Worm (Caenorhabditis elegans) whole organism, midembryonic: ENCODE measurements around the gene C05E4.7.

Experiments
- T22C8.4 ChIP-seq: fragments of 200-800 bp; sonication (Bioruptor generic); IDR thresholded peaks from 2 replicates; pipeline ENCODE4 v1.3.6; 2022; ENCODE audit warnings: missing genetic modification characterization, missing compliant biosample characterization
- cog-1 ChIP-seq: sonication (generic microtip); optimal IDR thresholded peaks from 2 replicates; lab custom pipeline; 2016; ENCODE audit warnings: missing genetic modification characterization, missing compliant biosample characterization
- flt-1 ChIP-seq: fragments of 200-800 bp; sonication (Bioruptor generic); IDR thresholded peaks from 2 replicates; pipeline ENCODE4 v1.3.6; 2022; ENCODE audit warnings: missing genetic modification characterization, missing compliant biosample characterization
- klf-2 ChIP-seq: fragments of 200-800 bp; sonication (Bioruptor generic); conservative IDR thresholded peaks from 2 replicates; pipeline ENCODE4 v1.3.6; 2022; ENCODE audit warnings: missing genetic modification reagents, missing genetic modification characterization, missing compliant biosample characterization
- med-1 ChIP-seq: sonication (generic microtip); optimal IDR thresholded peaks from 2 replicates; lab custom pipeline; 2017; ENCODE audit warnings: missing genetic modification characterization, mild to moderate bottlenecking, missing compliant biosample characterization, antibody characterized with exemption, missing genetic modification reagents; ENCODE audit not compliant: insufficient read depth
- ref-1 ChIP-seq: fragments of 200-800 bp; sonication (Bioruptor generic); conservative IDR thresholded peaks from 2 replicates; pipeline ENCODE4 v1.3.6; 2022; ENCODE audit warnings: missing genetic modification reagents, missing genetic modification characterization, missing compliant biosample characterization
- tab-1 ChIP-seq: fragments of 200-800 bp; sonication (Bioruptor generic); IDR thresholded peaks from 2 replicates; pipeline ENCODE4 v1.3.6; 2022; ENCODE audit warnings: missing genetic modification characterization, missing compliant biosample characterization
- ztf-23 ChIP-seq: fragments of 200-800 bp; sonication (Bioruptor generic); IDR thresholded peaks from 2 replicates; pipeline ENCODE4 v1.3.6; 2022; ENCODE audit warnings: missing genetic modification reagents, missing genetic modification characterization, missing compliant biosample characterization
- ztf-29 ChIP-seq: fragments of 200-800 bp; sonication (Bioruptor generic); IDR thresholded peaks from 2 replicates; pipeline ENCODE4 v1.3.6; 2022; ENCODE audit warnings: missing genetic modification reagents, missing genetic modification characterization, missing compliant biosample characterization

Gene C05E4.7

ce11 chrV:708808-709207 is 33.1 kb upstream of the C05E4.7 start, which contains the start of gene srbc-39:
TSS of gene srbc-39 (plus strand) at chrV:709108.
- no peak for TF ChIP-seq flt-1 (GFP tag; lab: Robert Waterston, UW)
- no peak for TF ChIP-seq T22C8.4 (GFP tag; lab: Robert Waterston, UW)
- TF ChIP-seq ztf-29 (GFP tag; lab: Robert Waterston, UW): no peak
- TF ChIP-seq med-1 (GFP tag; lab: Kevin White, UChicago): no peak
- TF ChIP-seq ztf-23 (GFP tag; lab: Robert Waterston, UW): no peak
- no peak for TF ChIP-seq cog-1
- TF ChIP-seq klf-2 (GFP tag; lab: Robert Waterston, UW): no peak
- TF ChIP-seq tab-1 (GFP tag; lab: Robert Waterston, UW): no peak
- no peak for TF ChIP-seq ref-1 (GFP tag; lab: Robert Waterston, UW)

- TF ChIP-seq ztf-29 (GFP tag; lab: Robert Waterston, UW) (no peak), ref-1 (GFP tag; lab: Robert Waterston, UW) (no peak), T22C8.4 (GFP tag; lab: Robert Waterston, UW) (no peak), klf-2 (GFP tag; lab: Robert Waterston, UW) (no peak), med-1 (GFP tag; lab: Kevin White, UChicago) (no peak), tab-1 (GFP tag; lab: Robert Waterston, UW) (no peak), cog-1 (no peak), flt-1 (GFP tag; lab: Robert Waterston, UW) (no peak), ztf-23 (GFP tag; lab: Robert Waterston, UW) (no peak)
These were observed 29.0 kb upstream of the C05E4.7 start, which contains the start of gene cyp-33C11 for ce11 chrV:712882-713281. TSS of gene cyp-33C11 (minus strand) at chrV:712982.

- TF ChIP-seq ztf-29 (GFP tag; lab: Robert Waterston, UW): no peak
- no peak for TF ChIP-seq T22C8.4 (GFP tag; lab: Robert Waterston, UW)
- TF ChIP-seq tab-1 (GFP tag; lab: Robert Waterston, UW): no peak
- no peak for TF ChIP-seq cog-1
- TF ChIP-seq ref-1 (GFP tag; lab: Robert Waterston, UW): no peak
These were observed 22.2 kb upstream of the C05E4.7 start, which contains the start of gene srbc-40 for ce11 chrV:719731-720130. TSS of gene srbc-40 (minus strand) at chrV:719831.

ce11 chrV:722889-723288 is 19.0 kb upstream of the C05E4.7 start:
- TF ChIP-seq klf-2 (GFP tag; lab: Robert Waterston, UW) (no peak), T22C8.4 (GFP tag; lab: Robert Waterston, UW) (no peak), cog-1 (no peak), flt-1 (GFP tag; lab: Robert Waterston, UW) (no peak), ref-1 (GFP tag; lab: Robert Waterston, UW) (no peak), med-1 (GFP tag; lab: Kevin White, UChicago) (no peak), tab-1 (GFP tag; lab: Robert Waterston, UW) (no peak), ztf-29 (GFP tag; lab: Robert Waterston, UW) (no peak), ztf-23 (GFP tag; lab: Robert Waterston, UW) (no peak)

ce11 chrV:723895-724352 is 18.0 kb upstream of the C05E4.7 start, which contains the start of gene fbxb-72:
TSS of gene fbxb-72 (minus strand) at chrV:723952.
- TF ChIP-seq cog-1 (no peak), tab-1 (GFP tag; lab: Robert Waterston, UW) (no peak), med-1 (GFP tag; lab: Kevin White, UChicago) (no peak), flt-1 (GFP tag; lab: Robert Waterston, UW) (peak; percentile 51; the same call in 1 of the 2 replicates), T22C8.4 (GFP tag; lab: Robert Waterston, UW) (no peak), klf-2 (GFP tag; lab: Robert Waterston, UW) (no peak), ref-1 (GFP tag; lab: Robert Waterston, UW) (no peak), ztf-29 (GFP tag; lab: Robert Waterston, UW) (no peak)

- no peak for TF ChIP-seq ref-1 (GFP tag; lab: Robert Waterston, UW)
- no peak for TF ChIP-seq klf-2 (GFP tag; lab: Robert Waterston, UW)
- no peak for TF ChIP-seq ztf-23 (GFP tag; lab: Robert Waterston, UW)
- TF ChIP-seq cog-1: no peak
- no peak for TF ChIP-seq flt-1 (GFP tag; lab: Robert Waterston, UW)
- no peak for TF ChIP-seq tab-1 (GFP tag; lab: Robert Waterston, UW)
- TF ChIP-seq med-1 (GFP tag; lab: Kevin White, UChicago): no peak
- no peak for TF ChIP-seq T22C8.4 (GFP tag; lab: Robert Waterston, UW)
- TF ChIP-seq ztf-29 (GFP tag; lab: Robert Waterston, UW): no peak
These were observed 17.4 kb upstream of the C05E4.7 start for ce11 chrV:724470-724890.

ce11 chrV:724946-725806 is 16.7 kb upstream of the C05E4.7 start:
- TF ChIP-seq ref-1 (GFP tag; lab: Robert Waterston, UW): no peak
- TF ChIP-seq flt-1 (GFP tag; lab: Robert Waterston, UW): 0 out of 2 replicates have a peak, but pooled peaks have one; percentile 45

- TF ChIP-seq flt-1 (GFP tag; lab: Robert Waterston, UW) (no peak), med-1 (GFP tag; lab: Kevin White, UChicago) (no peak)
These were observed 15.9 kb upstream of the C05E4.7 start for ce11 chrV:725807-726572.
